Fruit fly (Drosophila melanogaster) whole organism, adult: ENCODE measurements around the gene FoxL1.

ENCODE experiments used
- CG11617 ChIP-seq: fragments of 200-800 bp; sonication (Bioruptor generic); optimal IDR thresholded peaks from 2 replicates; lab custom pipeline; 2017; ENCODE audit warnings: mild to moderate bottlenecking, missing biosample characterization, missing genetic modification reagents, missing genetic modification characterization
- CG12768 ChIP-seq: fragments of 200-800 bp; sonication (Bioruptor generic); optimal IDR thresholded peaks from 2 replicates; lab custom pipeline; 2017; ENCODE audit warnings: missing biosample characterization, missing genetic modification characterization, mild to moderate bottlenecking, moderate library complexity, missing genetic modification reagents
- CG14711 ChIP-seq: fragments of 200-800 bp; sonication (Bioruptor generic); optimal IDR thresholded peaks from 2 replicates; lab custom pipeline; 2018; ENCODE audit warnings: missing biosample characterization, mild to moderate bottlenecking, missing genetic modification characterization, moderate library complexity
- CG1620 ChIP-seq: fragments of 200-800 bp; sonication (Bioruptor generic); optimal IDR thresholded peaks from 2 replicates; lab custom pipeline; 2016; ENCODE audit warnings: missing biosample characterization, missing genetic modification characterization
- CG33017 ChIP-seq: fragments of 200-800 bp; sonication (Bioruptor generic); optimal IDR thresholded peaks from 2 replicates; lab custom pipeline; 2018; ENCODE audit warnings: missing biosample characterization, mild to moderate bottlenecking, missing genetic modification characterization, moderate library complexity
- CG5204 ChIP-seq: fragments of 200-800 bp; sonication (Bioruptor generic); optimal IDR thresholded peaks from 2 replicates; lab custom pipeline; 2016; ENCODE audit warnings: missing biosample characterization, missing genetic modification characterization
- CG7045 ChIP-seq: fragments of 200-800 bp; sonication (Bioruptor generic); optimal IDR thresholded peaks from 2 replicates; lab custom pipeline; 2017; ENCODE audit warnings: missing biosample characterization, mild to moderate bottlenecking, missing genetic modification characterization
- CG7101 ChIP-seq: fragments of 200-800 bp; sonication (Bioruptor generic); optimal IDR thresholded peaks from 2 replicates; lab custom pipeline; 2018; ENCODE audit warnings: missing biosample characterization, mild to moderate bottlenecking, missing genetic modification characterization, moderate library complexity
- Clk ChIP-seq: fragments of 200-800 bp; sonication (Bioruptor generic); optimal IDR thresholded peaks from 2 replicates; lab custom pipeline; 2017; ENCODE audit warnings: missing biosample characterization, missing genetic modification characterization
- Crg-1 ChIP-seq: fragments of 200-800 bp; sonication (Bioruptor generic); optimal IDR thresholded peaks from 2 replicates; lab custom pipeline; 2016; ENCODE audit warnings: missing biosample characterization, missing genetic modification characterization
- Hr96 ChIP-seq: fragments of 200-800 bp; sonication (Bioruptor generic); optimal IDR thresholded peaks from 2 replicates; lab custom pipeline; 2016; ENCODE audit warnings: missing biosample characterization, missing genetic modification characterization
- Mnt ChIP-seq: fragments of 200-800 bp; sonication (Bioruptor generic); optimal IDR thresholded peaks from 2 replicates; lab custom pipeline; 2016; ENCODE audit warnings: missing biosample characterization, mild to moderate bottlenecking, missing genetic modification characterization
- bab1 ChIP-seq: fragments of 200-800 bp; sonication (Bioruptor generic); optimal IDR thresholded peaks from 3 replicates; lab custom pipeline; 2019; ENCODE audit warnings: missing biosample characterization, mild to moderate bottlenecking, missing genetic modification characterization, moderate library complexity
- cic ChIP-seq: fragments of 200-800 bp; sonication (Bioruptor generic); optimal IDR thresholded peaks from 2 replicates; lab custom pipeline; 2017; ENCODE audit warnings: missing biosample characterization, mild to moderate bottlenecking, missing genetic modification characterization, moderate library complexity
- cnc ChIP-seq, 2 experiments: fragments of >200 bp; optimal IDR thresholded peaks; 2 replicates each; lab custom pipeline; 2017
- kay ChIP-seq: fragments of 200-800 bp; sonication (Bioruptor generic); peaks from one replicate; lab custom pipeline; 2016; ENCODE audit warnings: missing biosample characterization, missing genetic modification characterization, borderline replicate concordance
- ovo ChIP-seq: fragments of 200-800 bp; sonication (Bioruptor generic); optimal IDR thresholded peaks from 2 replicates; lab custom pipeline; 2016; ENCODE audit warnings: missing biosample characterization, missing genetic modification characterization
- pad ChIP-seq: fragments of 200-800 bp; sonication (Bioruptor generic); optimal IDR thresholded peaks from 3 replicates; lab custom pipeline; 2017; ENCODE audit warnings: missing biosample characterization, missing genetic modification characterization, mild to moderate bottlenecking, moderate library complexity, missing genetic modification reagents
- tj ChIP-seq: fragments of 200-800 bp; sonication (Bioruptor generic); optimal IDR thresholded peaks from 3 replicates; lab custom pipeline; 2017; ENCODE audit warnings: missing biosample characterization, mild to moderate bottlenecking, missing genetic modification characterization, moderate library complexity
- toe ChIP-seq: fragments of 200-800 bp; sonication (Bioruptor generic); optimal IDR thresholded peaks from 2 replicates; lab custom pipeline; 2016; ENCODE audit warnings: missing biosample characterization, missing genetic modification characterization

The FoxL1 gene

DNA sequence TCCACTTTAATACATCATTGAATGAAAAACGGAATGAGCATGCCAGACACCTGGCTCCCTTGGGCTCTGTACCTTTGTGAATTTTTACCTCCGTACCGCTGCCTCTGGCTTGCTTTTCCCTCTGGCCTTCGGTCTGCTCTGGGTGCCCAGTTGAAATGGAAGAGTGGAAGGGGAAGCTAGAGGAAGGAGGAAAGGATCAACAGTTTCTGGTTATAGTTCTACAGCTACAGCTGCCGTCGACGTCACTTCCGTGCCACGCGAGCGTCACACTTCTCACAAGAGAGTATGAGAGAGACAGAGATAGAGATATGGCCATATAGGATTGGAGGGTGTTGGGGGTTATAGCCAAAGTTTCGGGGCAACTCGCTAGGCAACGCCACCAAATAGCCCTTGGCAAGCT is 38.7 kb upstream of the FoxL1 start:
- no peak for TF ChIP-seq Crg-1 (GFP tag; lab: Kevin White, UChicago)

- TF ChIP-seq toe (no peak), CG7045 (peak; percentile 48), tj (GFP tag; lab: Kevin White, UChicago) (peak; percentile 16), CG14711 (tag; lab: Kevin White, UChicago) (no peak), Hr96 (GFP tag; lab: Kevin White, UChicago) (peak; percentile 9), cnc (optimal IDR thresholded peaks at IDR 0.05; lab: Kevin White, UChicago) (no peak), pad (GFP tag; lab: Kevin White, UChicago) (peak; percentile 55), CG11617 (GFP tag; lab: Kevin White, UChicago) (peak; percentile 10)
Measured at dm6 chr3L:3983466-3983946, 35.2 kb upstream of the FoxL1 start, which contains the start of gene scrt. TSS of gene scrt (plus strand) at chr3L:3983896.

DNA sequence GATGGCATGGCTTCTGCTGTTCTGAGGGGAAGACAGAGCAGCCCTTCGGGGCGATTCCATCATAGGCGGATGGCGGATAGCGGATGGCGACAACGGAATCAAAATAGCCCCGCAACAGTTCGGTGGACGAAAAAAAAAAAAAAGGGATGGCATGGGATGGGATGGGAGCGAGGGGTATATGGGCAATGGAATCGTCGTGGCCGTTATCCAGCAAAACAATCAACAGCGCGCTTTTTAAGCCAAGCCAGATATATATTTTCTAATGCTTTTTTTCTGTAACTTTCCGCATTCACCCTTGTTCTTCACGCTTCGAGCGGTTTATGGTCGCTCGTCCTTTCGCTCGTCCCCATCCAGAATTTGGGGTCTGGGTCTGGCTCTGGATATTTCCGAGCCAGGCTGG is 23.1 kb upstream of the FoxL1 start:
- TF ChIP-seq CG7101 (tag; lab: Kevin White, UChicago), result no peak
- no peak for TF ChIP-seq pad (GFP tag; lab: Kevin White, UChicago)
- TF ChIP-seq kay (GFP tag; lab: Kevin White, UChicago), result no peak
- TF ChIP-seq CG7045, result no peak
- TF ChIP-seq tj (GFP tag; lab: Kevin White, UChicago), result no peak
- TF ChIP-seq Clk, result no peak
- no peak for TF ChIP-seq cnc (optimal IDR thresholded peaks at IDR 0.05; lab: Kevin White, UChicago)
- no peak for TF ChIP-seq toe
- no peak for TF ChIP-seq cic
- TF ChIP-seq CG12768 (GFP tag; lab: Kevin White, UChicago), result no peak
- TF ChIP-seq bab1 (GFP tag; lab: Kevin White, UChicago), result no peak
- no peak for TF ChIP-seq Hr96 (GFP tag; lab: Kevin White, UChicago)
- no peak for TF ChIP-seq CG5204 (GFP tag; lab: Kevin White, UChicago)
- TF ChIP-seq ovo (GFP tag; lab: Kevin White, UChicago), result no peak
- TF ChIP-seq Crg-1 (GFP tag; lab: Kevin White, UChicago), result no peak
- no peak for TF ChIP-seq CG1620 (GFP tag; lab: Kevin White, UChicago)
- TF ChIP-seq Mnt, result no peak
- no peak for TF ChIP-seq CG14711 (tag; lab: Kevin White, UChicago)
- no peak for TF ChIP-seq CG11617 (GFP tag; lab: Kevin White, UChicago)
- TF ChIP-seq CG33017, result no peak

DNA sequence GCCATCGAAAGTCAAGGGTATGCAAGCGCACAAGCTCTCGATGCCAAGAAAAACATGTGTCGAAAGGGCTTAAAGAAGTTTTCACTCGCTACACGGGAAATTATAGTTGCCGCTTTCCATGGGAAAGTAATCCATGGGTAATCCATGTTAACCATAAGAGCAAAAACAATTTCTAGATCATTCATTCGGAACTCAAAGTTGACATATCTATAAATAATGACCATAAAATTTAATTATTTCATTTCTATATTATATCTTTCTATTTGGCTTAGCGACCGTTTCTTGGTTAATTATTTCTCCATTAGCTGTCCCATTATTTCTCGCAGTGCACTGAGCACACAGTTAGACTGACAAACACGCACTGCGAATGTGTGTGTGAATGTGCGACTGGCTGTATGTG is 18.0 kb upstream of the FoxL1 start:
- TF ChIP-seq bab1 (GFP tag; lab: Kevin White, UChicago) (no peak), CG7101 (tag; lab: Kevin White, UChicago) (no peak), kay (GFP tag; lab: Kevin White, UChicago) (no peak), CG33017 (no peak), CG1620 (GFP tag; lab: Kevin White, UChicago) (no peak), Crg-1 (GFP tag; lab: Kevin White, UChicago) (no peak), toe (no peak)

DNA sequence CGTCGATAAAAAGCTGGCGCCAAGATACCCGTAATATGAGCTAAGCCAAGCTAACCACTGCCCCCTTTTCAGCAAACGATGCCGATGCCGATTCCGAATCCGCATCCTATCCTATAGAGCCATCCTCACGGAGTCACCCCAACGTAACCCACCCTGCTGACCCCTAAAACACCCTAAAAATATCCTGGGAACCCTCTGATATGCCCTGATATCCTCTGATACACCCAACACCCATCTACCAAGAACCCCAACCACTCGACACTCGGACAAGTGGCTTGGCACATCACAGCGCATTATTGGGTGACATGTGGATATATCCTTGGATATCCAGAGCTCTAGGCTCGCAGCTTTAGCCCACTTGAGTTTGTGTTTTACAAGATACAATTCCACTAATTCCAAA is 17.2 kb upstream of the FoxL1 start:
- no peak for TF ChIP-seq ovo (GFP tag; lab: Kevin White, UChicago)
- no peak for TF ChIP-seq kay (GFP tag; lab: Kevin White, UChicago)
- TF ChIP-seq cic, result no peak
- no peak for TF ChIP-seq CG7045
- no peak for TF ChIP-seq toe
- no peak for TF ChIP-seq Crg-1 (GFP tag; lab: Kevin White, UChicago)
- no peak for TF ChIP-seq Hr96 (GFP tag; lab: Kevin White, UChicago)
- TF ChIP-seq CG5204 (GFP tag; lab: Kevin White, UChicago), result no peak
- no peak for TF ChIP-seq CG12768 (GFP tag; lab: Kevin White, UChicago)
- TF ChIP-seq CG33017, result no peak
- TF ChIP-seq CG14711 (tag; lab: Kevin White, UChicago), result no peak
- no peak for TF ChIP-seq CG7101 (tag; lab: Kevin White, UChicago)
- TF ChIP-seq tj (GFP tag; lab: Kevin White, UChicago), result no peak
- no peak for TF ChIP-seq pad (GFP tag; lab: Kevin White, UChicago)
- TF ChIP-seq cnc (optimal IDR thresholded peaks at IDR 0.05; lab: Kevin White, UChicago), result no peak

- TF ChIP-seq CG14711 (tag; lab: Kevin White, UChicago) (no peak), ovo (GFP tag; lab: Kevin White, UChicago) (no peak), Crg-1 (GFP tag; lab: Kevin White, UChicago) (no peak), Mnt (no peak), CG7045 (no peak), CG5204 (GFP tag; lab: Kevin White, UChicago) (no peak), cic (no peak), kay (GFP tag; lab: Kevin White, UChicago) (no peak), CG1620 (GFP tag; lab: Kevin White, UChicago) (no peak), CG11617 (GFP tag; lab: Kevin White, UChicago) (no peak), toe (no peak), CG12768 (GFP tag; lab: Kevin White, UChicago) (no peak), tj (GFP tag; lab: Kevin White, UChicago) (no peak), CG7101 (tag; lab: Kevin White, UChicago) (no peak), cnc (optimal IDR thresholded peaks at IDR 0.05; lab: Kevin White, UChicago) (no peak), Hr96 (GFP tag; lab: Kevin White, UChicago) (no peak), bab1 (GFP tag; lab: Kevin White, UChicago) (no peak), Clk (no peak)
Measured at dm6 chr3L:4003316-4003715, 15.4 kb upstream of the FoxL1 start, which contains the start of gene CG14985. TSS of gene CG14985 (plus strand) at chr3L:4003474.
